Worm (Caenorhabditis elegans) whole organism, L3 larva: ENCODE results near the gene molo-1.

ENCODE experiments used
- R02D3.7 ChIP-seq: fragments of 150-350 bp; optimal IDR thresholded peaks from 2 replicates; lab custom pipeline; 2014; ENCODE audit warnings: missing biosample characterization, missing genetic modification characterization
- ZK546.5 ChIP-seq: sonication (generic microtip); optimal IDR thresholded peaks from 2 replicates; lab custom pipeline; 2017; ENCODE audit warnings: missing biosample characterization, missing genetic modification characterization
- aly-2 ChIP-seq: fragments of 150-350 bp; optimal IDR thresholded peaks from 2 replicates; lab custom pipeline; 2014; ENCODE audit warnings: missing biosample characterization, missing genetic modification characterization
- ceh-16 ChIP-seq: sonication (generic microtip); optimal IDR thresholded peaks from 2 replicates; lab custom pipeline; 2017; ENCODE audit warnings: missing biosample characterization, missing genetic modification characterization
- ceh-82 ChIP-seq: fragments of 150-350 bp; optimal IDR thresholded peaks from 2 replicates; lab custom pipeline; 2014; ENCODE audit warnings: missing biosample characterization, missing genetic modification characterization
- ceh-9 ChIP-seq: sonication (generic microtip); optimal IDR thresholded peaks from 2 replicates; lab custom pipeline; 2018; ENCODE audit warnings: missing biosample characterization, missing genetic modification characterization
- daf-12 ChIP-seq: fragments of 150-350 bp; optimal IDR thresholded peaks from 2 replicates; lab custom pipeline; 2014; ENCODE audit warnings: missing biosample characterization, missing genetic modification reagents, missing genetic modification characterization
- egl-5 ChIP-seq: fragments of 150-350 bp; optimal IDR thresholded peaks from 2 replicates; lab custom pipeline; 2017; ENCODE audit warnings: missing biosample characterization, missing genetic modification reagents, missing genetic modification characterization, inconsistent platforms
- elt-1 ChIP-seq: fragments of 150-350 bp; optimal IDR thresholded peaks from 2 replicates; lab custom pipeline; 2014; ENCODE audit warnings: missing biosample characterization, missing genetic modification characterization
- elt-2 ChIP-seq: sonication (generic microtip); optimal IDR thresholded peaks from 2 replicates; lab custom pipeline; 2016; ENCODE audit warnings: missing genetic modification reagents, mild to moderate bottlenecking, missing genetic modification characterization, missing compliant biosample characterization
- elt-3 ChIP-seq, 3 experiments: fragments of 150-350 bp in 1 of 3; sonication (generic microtip) in 2 of 3; optimal IDR thresholded peaks; 2 replicates in 2 of 3; 4 replicates in 1 of 3; lab custom pipeline; 2014 to 2017; ENCODE audit warnings: missing biosample characterization in 3 of 3, missing genetic modification characterization in 3 of 3
- fkh-10 ChIP-seq: sonication (generic microtip); optimal IDR thresholded peaks from 2 replicates; lab custom pipeline; 2017; ENCODE audit warnings: missing biosample characterization, missing genetic modification reagents, missing genetic modification characterization
- fkh-2 ChIP-seq: fragments of 150-350 bp; optimal IDR thresholded peaks from 2 replicates; lab custom pipeline; 2014; ENCODE audit warnings: missing biosample characterization, missing genetic modification reagents, missing genetic modification characterization
- fos-1 ChIP-seq: fragments of 150-350 bp; optimal IDR thresholded peaks from 2 replicates; lab custom pipeline; 2014; ENCODE audit warnings: missing biosample characterization, missing genetic modification characterization
- hmg-11 ChIP-seq: sonication (generic microtip); optimal IDR thresholded peaks from 2 replicates; lab custom pipeline; 2016; ENCODE audit warnings: missing genetic modification characterization, missing compliant biosample characterization
- jun-1 ChIP-seq: fragments of 150-350 bp; optimal IDR thresholded peaks from 2 replicates; lab custom pipeline; 2014; ENCODE audit warnings: missing biosample characterization, missing genetic modification reagents, missing genetic modification characterization
- lin-15B ChIP-seq: fragments of 150-350 bp; optimal IDR thresholded peaks from 2 replicates; lab custom pipeline; 2014; ENCODE audit warnings: missing biosample characterization, missing genetic modification characterization
- lin-39 ChIP-seq: fragments of 150-350 bp; optimal IDR thresholded peaks from 2 replicates; lab custom pipeline; 2018; ENCODE audit warnings: missing biosample characterization, missing genetic modification reagents, missing genetic modification characterization
- lsy-12 ChIP-seq: sonication (generic microtip); optimal IDR thresholded peaks from 2 replicates; lab custom pipeline; 2016; ENCODE audit warnings: mild to moderate bottlenecking, missing genetic modification characterization, missing compliant biosample characterization
- mdl-1 ChIP-seq: fragments of 150-350 bp; optimal IDR thresholded peaks from 2 replicates; lab custom pipeline; 2014; ENCODE audit warnings: missing biosample characterization, missing genetic modification characterization
- mml-1 ChIP-seq: fragments of 150-350 bp; sonication (generic microtip); optimal IDR thresholded peaks from 3 replicates; lab custom pipeline; 2014; ENCODE audit warnings: missing biosample characterization, missing genetic modification characterization
- nfya-1 ChIP-seq: sonication (generic microtip); optimal IDR thresholded peaks from 2 replicates; lab custom pipeline; 2017; ENCODE audit warnings: missing genetic modification characterization, mild to moderate bottlenecking, missing compliant biosample characterization, antibody characterized with exemption, moderate library complexity; ENCODE audit not compliant: insufficient read depth
- nhr-11 ChIP-seq: fragments of 150-350 bp; optimal IDR thresholded peaks from 2 replicates; lab custom pipeline; 2014; ENCODE audit warnings: missing biosample characterization, missing genetic modification characterization
- nhr-23 ChIP-seq: fragments of 150-350 bp; optimal IDR thresholded peaks from 2 replicates; lab custom pipeline; 2014; ENCODE audit warnings: missing biosample characterization, missing genetic modification reagents, missing genetic modification characterization
- nhr-28 ChIP-seq: fragments of 150-350 bp; optimal IDR thresholded peaks from 2 replicates; lab custom pipeline; 2014; ENCODE audit warnings: missing biosample characterization, missing genetic modification characterization
- nhr-43 ChIP-seq: sonication (generic microtip); optimal IDR thresholded peaks from 2 replicates; lab custom pipeline; 2016; ENCODE audit warnings: mild to moderate bottlenecking, missing genetic modification characterization, missing compliant biosample characterization; ENCODE audit not compliant: poor library complexity, severe bottlenecking
- nhr-67 ChIP-seq: fragments of 150-350 bp; optimal IDR thresholded peaks from 2 replicates; lab custom pipeline; 2014; ENCODE audit warnings: missing biosample characterization, missing genetic modification characterization
- nhr-77 ChIP-seq: fragments of 150-350 bp; optimal IDR thresholded peaks from 2 replicates; lab custom pipeline; 2014; ENCODE audit warnings: missing biosample characterization, missing genetic modification characterization
- pha-4 ChIP-seq: fragments of 150-350 bp; optimal IDR thresholded peaks from 2 replicates; lab custom pipeline; 2014; ENCODE audit warnings: missing biosample characterization, missing genetic modification reagents, missing genetic modification characterization
- pqm-1 ChIP-seq: fragments of 150-350 bp; optimal IDR thresholded peaks from 2 replicates; lab custom pipeline; 2017; ENCODE audit warnings: missing biosample characterization, missing genetic modification characterization, inconsistent platforms
- skn-1 ChIP-seq: fragments of 150-350 bp; optimal IDR thresholded peaks from 2 replicates; lab custom pipeline; 2014; ENCODE audit warnings: missing biosample characterization, missing genetic modification characterization
- unc-62 ChIP-seq: fragments of 150-350 bp; sonication (generic microtip); optimal IDR thresholded peaks from 4 replicates; lab custom pipeline; 2014; ENCODE audit warnings: missing biosample characterization, missing genetic modification reagents, missing genetic modification characterization
- zag-1 ChIP-seq: fragments of 150-350 bp; optimal IDR thresholded peaks from 2 replicates; lab custom pipeline; 2014; ENCODE audit warnings: missing biosample characterization, missing genetic modification characterization
- ztf-11 ChIP-seq: fragments of 150-350 bp; optimal IDR thresholded peaks from 2 replicates; lab custom pipeline; 2014; ENCODE audit warnings: missing biosample characterization, missing genetic modification characterization
- ztf-4 ChIP-seq: fragments of 150-350 bp; optimal IDR thresholded peaks from 2 replicates; lab custom pipeline; 2014; ENCODE audit warnings: missing biosample characterization, missing genetic modification characterization

Gene molo-1

ce11 chrIII:5604080-5604479 lies 30.3 kb downstream of the molo-1 start, which contains the start of gene xnd-1:
Gene xnd-1, plus strand, starts transcription at chrIII:5604460.
- TF ChIP-seq ZK546.5 (tag; lab: Kevin White, UChicago) (no peak), fkh-10 (no peak), hmg-11 (tag; lab: Kevin White, UChicago) (no peak), nhr-11 (tag; lab: Kevin White, UChicago) (no peak), aly-2 (tag; lab: Kevin White, UChicago) (no peak), nhr-77 (tag; lab: Kevin White, UChicago) (no peak), elt-3 (tag; optimal IDR thresholded peaks at IDR 0.05; lab: Kevin White, UChicago) (no peak), ceh-9 (no peak), fos-1 (tag; lab: Kevin White, UChicago) (no peak), egl-5 (tag; lab: Kevin White, UChicago) (no peak), nhr-23 (tag; lab: Kevin White, UChicago) (no peak), ceh-16 (tag; lab: Kevin White, UChicago) (no peak), pqm-1 (tag; lab: Kevin White, UChicago) (no peak), skn-1 (tag; lab: Kevin White, UChicago) (no peak), lsy-12 (no peak)

- TF ChIP-seq pqm-1 (tag; lab: Kevin White, UChicago): peak; percentile 20
- no peak for TF ChIP-seq nfya-1 (tag; lab: Kevin White, UChicago)
- TF ChIP-seq elt-3 (tag; optimal IDR thresholded peaks at IDR 0.05; lab: Kevin White, UChicago): no peak
- TF ChIP-seq elt-2 (tag; lab: Kevin White, UChicago): peak; percentile 81
Observed at ce11 chrIII:5610276-5610675, 36.5 kb downstream of the molo-1 start, which contains the start of gene C05D2.8. Gene C05D2.8, minus strand, starts transcription at chrIII:5610346.

- no peak for TF ChIP-seq mml-1 (tag; lab: Kevin White, UChicago)
- TF ChIP-seq pqm-1 (tag; lab: Kevin White, UChicago): peak; percentile 60
- TF ChIP-seq skn-1 (tag; lab: Kevin White, UChicago): no peak
- TF ChIP-seq hmg-11 (tag; lab: Kevin White, UChicago): no peak
- TF ChIP-seq ceh-82 (tag; lab: Kevin White, UChicago): no peak
- no peak for TF ChIP-seq jun-1 (tag; lab: Kevin White, UChicago)
- TF ChIP-seq egl-5 (tag; lab: Kevin White, UChicago): no peak
- no peak for TF ChIP-seq ZK546.5 (tag; lab: Kevin White, UChicago)
- no peak for TF ChIP-seq nhr-67 (tag; lab: Kevin White, UChicago)
- TF ChIP-seq fkh-2 (tag; lab: Kevin White, UChicago): no peak
- no peak for TF ChIP-seq ztf-11
- TF ChIP-seq lin-39: peak; percentile 6
- TF ChIP-seq lin-15B (tag; lab: Kevin White, UChicago): no peak
- TF ChIP-seq aly-2 (tag; lab: Kevin White, UChicago): no peak
- no peak for TF ChIP-seq nhr-43
- TF ChIP-seq elt-2 (tag; lab: Kevin White, UChicago): peak; percentile 34
- TF ChIP-seq nhr-28 (tag; lab: Kevin White, UChicago): no peak
- TF ChIP-seq R02D3.7 (tag; lab: Kevin White, UChicago): no peak
- TF ChIP-seq zag-1: no peak
Observed at ce11 chrIII:5611604-5612324, 38.0 kb downstream of the molo-1 start, which contains the start of gene bas-1. Gene bas-1, plus strand, starts transcription at chrIII:5612274.

- TF ChIP-seq ceh-9 (no peak), ceh-16 (tag; lab: Kevin White, UChicago) (no peak), nhr-28 (tag; lab: Kevin White, UChicago) (no peak), lsy-12 (no peak), daf-12 (tag; lab: Kevin White, UChicago) (no peak), ceh-82 (tag; lab: Kevin White, UChicago) (no peak), mdl-1 (tag; lab: Kevin White, UChicago) (no peak), hmg-11 (tag; lab: Kevin White, UChicago) (no peak), pha-4 (tag; lab: Kevin White, UChicago) (no peak), fkh-10 (no peak), ztf-4 (tag; lab: Kevin White, UChicago) (no peak), lin-15B (tag; lab: Kevin White, UChicago) (no peak), nhr-77 (tag; lab: Kevin White, UChicago) (no peak), elt-1 (tag; lab: Kevin White, UChicago) (no peak), skn-1 (tag; lab: Kevin White, UChicago) (no peak), unc-62 (no peak), aly-2 (tag; lab: Kevin White, UChicago) (no peak)
Observed at ce11 chrIII:5614648-5615047, 40.9 kb downstream of the molo-1 start, which contains the start of gene basl-1. Gene basl-1, plus strand, starts transcription at chrIII:5614948.
